Fruit fly (Drosophila melanogaster) whole organism, embryonic: ENCODE results near the gene CG31650.

ENCODE experiments used
- Atf3 ChIP-seq: fragments of 200-800 bp; sonication (Bioruptor generic); optimal IDR thresholded peaks from 3 replicates; lab custom pipeline; 2016; ENCODE audit warnings: missing biosample characterization, missing genetic modification characterization
- B-H2 ChIP-seq: fragments of 200-800 bp; sonication (Bioruptor generic); optimal IDR thresholded peaks from 2 replicates; lab custom pipeline; 2018; ENCODE audit warnings: missing biosample characterization, mild to moderate bottlenecking, missing genetic modification characterization
- CG10654 ChIP-seq: fragments of 200-800 bp; sonication (Bioruptor generic); optimal IDR thresholded peaks from 2 replicates; lab custom pipeline; 2016; ENCODE audit warnings: missing biosample characterization, missing genetic modification characterization
- CG10979 ChIP-seq: fragments of 200-800 bp; sonication (Bioruptor generic); optimal IDR thresholded peaks from 2 replicates; lab custom pipeline; 2018; ENCODE audit warnings: missing biosample characterization, mild to moderate bottlenecking, missing genetic modification characterization, moderate library complexity
- CG11456 ChIP-seq: fragments of 200-800 bp; sonication (Bioruptor generic); IDR thresholded peaks from 3 replicates; pipeline ENCODE4 v1.3.6; 2022; ENCODE audit warnings: missing biosample characterization, missing genetic modification characterization
- CG11723 ChIP-seq: fragments of 200-800 bp; sonication (Bioruptor generic); optimal IDR thresholded peaks from 2 replicates; lab custom pipeline; 2017; ENCODE audit warnings: missing biosample characterization, mild to moderate bottlenecking, missing genetic modification characterization
- CG12299 ChIP-seq: fragments of 200-800 bp; sonication (Bioruptor generic); optimal IDR thresholded peaks from 2 replicates; lab custom pipeline; 2018; ENCODE audit warnings: missing biosample characterization, mild to moderate bottlenecking, missing genetic modification characterization
- CG14860 ChIP-seq: fragments of 200-800 bp; sonication (Bioruptor generic); IDR thresholded peaks from 3 replicates; pipeline ENCODE4 v1.3.6; 2022; ENCODE audit warnings: missing biosample characterization, missing genetic modification characterization; ENCODE audit not compliant: partially characterized antibody
- CG15011 ChIP-seq: fragments of 200-800 bp; sonication (Bioruptor generic); optimal IDR thresholded peaks from 3 replicates; lab custom pipeline; 2018; ENCODE audit warnings: missing biosample characterization, mild to moderate bottlenecking, missing genetic modification characterization
- CG15479 ChIP-seq: fragments of 200-800 bp; sonication (Bioruptor generic); optimal IDR thresholded peaks from 3 replicates; lab custom pipeline; 2019; ENCODE audit warnings: missing biosample characterization, mild to moderate bottlenecking, missing genetic modification characterization, moderate library complexity
- CG15696 ChIP-seq: fragments of 200-800 bp; sonication (Bioruptor generic); optimal IDR thresholded peaks from 2 replicates; lab custom pipeline; 2019; ENCODE audit warnings: missing biosample characterization, mild to moderate bottlenecking, missing genetic modification characterization, moderate library complexity
- CG2875 ChIP-seq: fragments of 200-800 bp; sonication (Bioruptor generic); optimal IDR thresholded peaks from 2 replicates; lab custom pipeline; 2017; ENCODE audit warnings: missing biosample characterization, mild to moderate bottlenecking, missing genetic modification characterization, missing genetic modification reagents
- CG34376 ChIP-seq: fragments of 200-800 bp; sonication (Bioruptor generic); optimal IDR thresholded peaks from 2 replicates; lab custom pipeline; 2018; ENCODE audit warnings: missing biosample characterization, mild to moderate bottlenecking, missing genetic modification characterization
- CG3838 ChIP-seq: fragments of 200-800 bp; sonication (Bioruptor generic); optimal IDR thresholded peaks from 3 replicates; lab custom pipeline; 2016; ENCODE audit warnings: missing biosample characterization, missing genetic modification characterization
- CG42726 ChIP-seq: fragments of 200-800 bp; sonication (Bioruptor generic); IDR thresholded peaks from 2 replicates; pipeline ENCODE4 v1.3.6; 2022; ENCODE audit warnings: missing biosample characterization, missing genetic modification characterization; ENCODE audit not compliant: partially characterized antibody
- CG5180 ChIP-seq: fragments of 200-800 bp; sonication (Bioruptor generic); optimal IDR thresholded peaks from 3 replicates; lab custom pipeline; 2017; ENCODE audit warnings: missing biosample characterization, missing genetic modification characterization, mild to moderate bottlenecking, moderate library complexity, missing genetic modification reagents
- CG7928 ChIP-seq: fragments of 200-800 bp; sonication (Bioruptor generic); optimal IDR thresholded peaks from 2 replicates; lab custom pipeline; 2017; ENCODE audit warnings: missing biosample characterization, mild to moderate bottlenecking, missing genetic modification characterization
- CG9727 ChIP-seq: fragments of 200-800 bp; sonication (Bioruptor generic); optimal IDR thresholded peaks from 3 replicates; lab custom pipeline; 2017; ENCODE audit warnings: missing biosample characterization, mild to moderate bottlenecking, missing genetic modification characterization
- Gsc ChIP-seq: fragments of 200-800 bp; sonication (Bioruptor generic); IDR thresholded peaks from 2 replicates; pipeline ENCODE4 v1.3.6; 2022; ENCODE audit warnings: missing biosample characterization, missing genetic modification characterization
- Mad ChIP-seq: fragments of 200-800 bp; sonication (Bioruptor generic); optimal IDR thresholded peaks from 2 replicates; lab custom pipeline; 2016; ENCODE audit warnings: missing biosample characterization, missing genetic modification characterization
- Max ChIP-seq: fragments of 200-800 bp; sonication (Bioruptor generic); optimal IDR thresholded peaks from 2 replicates; lab custom pipeline; 2016; ENCODE audit warnings: missing biosample characterization, mild to moderate bottlenecking, missing genetic modification characterization
- Med ChIP-seq: fragments of 200-800 bp; sonication (Bioruptor generic); peaks from one replicate; lab custom pipeline; 2016; ENCODE audit warnings: missing biosample characterization, missing genetic modification characterization, mild to moderate bottlenecking, inconsistent platforms, moderate library complexity
- NC2α ChIP-seq: fragments of 200-800 bp; sonication (Bioruptor generic); optimal IDR thresholded peaks from 2 replicates; lab custom pipeline; 2016; ENCODE audit warnings: missing biosample characterization, missing genetic modification characterization
- NK7.1 ChIP-seq: fragments of 200-800 bp; sonication (Bioruptor generic); optimal IDR thresholded peaks from 3 replicates; lab custom pipeline; 2016; ENCODE audit warnings: missing biosample characterization, missing genetic modification characterization
- Poxn ChIP-seq: fragments of 200-800 bp; sonication (Bioruptor generic); IDR thresholded peaks from 2 replicates; pipeline ENCODE4 v1.3.6; 2022; ENCODE audit warnings: missing biosample characterization, missing genetic modification characterization
- Ptx1 ChIP-seq: fragments of 200-800 bp; sonication (Bioruptor generic); IDR thresholded peaks from 2 replicates; pipeline ENCODE4 v1.3.6; 2022; ENCODE audit warnings: missing biosample characterization, missing genetic modification characterization
- Sin3A ChIP-seq: fragments of >200 bp; optimal IDR thresholded peaks from 2 replicates; lab custom pipeline; 2018
- Sox100B ChIP-seq: fragments of 200-800 bp; sonication (Bioruptor generic); optimal IDR thresholded peaks from 3 replicates; lab custom pipeline; 2018; ENCODE audit warnings: missing biosample characterization, mild to moderate bottlenecking, missing genetic modification characterization
- Stat92E ChIP-seq, 3 experiments: fragments of >200 bp in 2 of 3; fragments of 200-800 bp in 1 of 3; sonication (Bioruptor generic) in 1 of 3; optimal IDR thresholded peaks; 2 replicates each; lab custom pipeline; 2017 to 2019; ENCODE audit warnings: missing biosample characterization in 3 of 3, missing genetic modification characterization in 3 of 3, mild to moderate bottlenecking in 1 of 3, moderate library complexity in 1 of 3
- Trl ChIP-seq, 3 experiments: fragments of >200 bp in 2 of 3; fragments of 200-800 bp in 1 of 3; sonication (Bioruptor generic) in 1 of 3; optimal IDR thresholded peaks; 2 replicates in 1 of 3; 3 replicates in 2 of 3; lab custom pipeline; 2016 to 2017; ENCODE audit warnings: missing biosample characterization in 1 of 3, missing genetic modification characterization in 1 of 3
- bcd ChIP-seq: fragments of 200-800 bp; sonication (Bioruptor generic); optimal IDR thresholded peaks from 2 replicates; lab custom pipeline; 2017; ENCODE audit warnings: missing biosample characterization, mild to moderate bottlenecking, missing genetic modification characterization
- cwo ChIP-seq: fragments of 200-800 bp; sonication (Bioruptor generic); optimal IDR thresholded peaks from 3 replicates; lab custom pipeline; 2017; ENCODE audit warnings: missing biosample characterization, missing genetic modification characterization, mild to moderate bottlenecking, moderate library complexity, missing genetic modification reagents
- ems ChIP-seq: fragments of 200-800 bp; sonication (Bioruptor generic); optimal IDR thresholded peaks from 3 replicates; lab custom pipeline; 2016; ENCODE audit warnings: missing biosample characterization, missing genetic modification characterization
- ewg ChIP-seq: fragments of 200-800 bp; sonication (Bioruptor generic); optimal IDR thresholded peaks from 3 replicates; lab custom pipeline; 2017; ENCODE audit warnings: mild to moderate bottlenecking, missing biosample characterization, missing genetic modification reagents, missing genetic modification characterization
- gcm2 ChIP-seq: fragments of 200-800 bp; sonication (Bioruptor generic); optimal IDR thresholded peaks from 2 replicates; lab custom pipeline; 2016; ENCODE audit warnings: missing biosample characterization, missing genetic modification characterization
- gfzf ChIP-seq: fragments of 200-800 bp; sonication (Bioruptor generic); optimal IDR thresholded peaks from 2 replicates; lab custom pipeline; 2016; ENCODE audit warnings: missing biosample characterization, mild to moderate bottlenecking, missing genetic modification characterization, moderate library complexity
- ind ChIP-seq: fragments of 200-800 bp; sonication (Bioruptor generic); optimal IDR thresholded peaks from 3 replicates; lab custom pipeline; 2016; ENCODE audit warnings: missing biosample characterization, missing genetic modification characterization
- kay ChIP-seq: fragments of 200-800 bp; sonication (Bioruptor generic); optimal IDR thresholded peaks from 2 replicates; lab custom pipeline; 2016; ENCODE audit warnings: missing biosample characterization, missing genetic modification characterization
- klu ChIP-seq: fragments of 200-800 bp; sonication (Bioruptor generic); IDR thresholded peaks from 2 replicates; pipeline ENCODE4 v1.3.6; 2022; ENCODE audit warnings: missing biosample characterization, missing genetic modification characterization
- lab ChIP-seq: fragments of 200-800 bp; sonication (Bioruptor generic); optimal IDR thresholded peaks from 3 replicates; lab custom pipeline; 2017; ENCODE audit warnings: missing biosample characterization, missing genetic modification characterization, mild to moderate bottlenecking, moderate library complexity, missing genetic modification reagents
- oc ChIP-seq: fragments of 200-800 bp; sonication (Bioruptor generic); optimal IDR thresholded peaks from 2 replicates; lab custom pipeline; 2018; ENCODE audit warnings: missing biosample characterization, mild to moderate bottlenecking, missing genetic modification characterization, moderate library complexity
- onecut ChIP-seq: fragments of 200-800 bp; sonication (Bioruptor generic); IDR thresholded peaks from 2 replicates; pipeline ENCODE4 v1.3.6; 2022; ENCODE audit warnings: missing biosample characterization, missing genetic modification characterization
- pita ChIP-seq: fragments of 200-800 bp; sonication (Bioruptor generic); optimal IDR thresholded peaks from 2 replicates; lab custom pipeline; 2017; ENCODE audit warnings: missing biosample characterization, mild to moderate bottlenecking, missing genetic modification characterization
- seq ChIP-seq: fragments of 200-800 bp; sonication (Bioruptor generic); IDR thresholded peaks from 2 replicates; pipeline ENCODE4 v1.3.6; 2022; ENCODE audit warnings: missing biosample characterization, missing genetic modification characterization
- shn ChIP-seq: fragments of 200-800 bp; sonication (Bioruptor generic); optimal IDR thresholded peaks from 3 replicates; lab custom pipeline; 2016; ENCODE audit warnings: missing biosample characterization, missing genetic modification characterization
- sna ChIP-seq: fragments of 200-800 bp; sonication (Bioruptor generic); IDR thresholded peaks from 2 replicates; pipeline ENCODE4 v1.3.6; 2022; ENCODE audit warnings: missing biosample characterization, missing genetic modification characterization; ENCODE audit not compliant: partially characterized antibody
- tio ChIP-seq: fragments of 200-800 bp; sonication (Bioruptor generic); optimal IDR thresholded peaks from 2 replicates; lab custom pipeline; 2017; ENCODE audit warnings: missing biosample characterization, missing genetic modification characterization, inconsistent platforms
- tna ChIP-seq: fragments of 200-800 bp; sonication (Bioruptor generic); IDR thresholded peaks from 2 replicates; pipeline ENCODE4 v1.3.6; 2022; ENCODE audit warnings: missing biosample characterization, missing genetic modification characterization; ENCODE audit not compliant: partially characterized antibody
- unpg ChIP-seq: fragments of 200-800 bp; sonication (Bioruptor generic); optimal IDR thresholded peaks from 3 replicates; lab custom pipeline; 2018; ENCODE audit warnings: missing biosample characterization, mild to moderate bottlenecking, missing genetic modification characterization, moderate library complexity

CG31650 gene

DNA sequence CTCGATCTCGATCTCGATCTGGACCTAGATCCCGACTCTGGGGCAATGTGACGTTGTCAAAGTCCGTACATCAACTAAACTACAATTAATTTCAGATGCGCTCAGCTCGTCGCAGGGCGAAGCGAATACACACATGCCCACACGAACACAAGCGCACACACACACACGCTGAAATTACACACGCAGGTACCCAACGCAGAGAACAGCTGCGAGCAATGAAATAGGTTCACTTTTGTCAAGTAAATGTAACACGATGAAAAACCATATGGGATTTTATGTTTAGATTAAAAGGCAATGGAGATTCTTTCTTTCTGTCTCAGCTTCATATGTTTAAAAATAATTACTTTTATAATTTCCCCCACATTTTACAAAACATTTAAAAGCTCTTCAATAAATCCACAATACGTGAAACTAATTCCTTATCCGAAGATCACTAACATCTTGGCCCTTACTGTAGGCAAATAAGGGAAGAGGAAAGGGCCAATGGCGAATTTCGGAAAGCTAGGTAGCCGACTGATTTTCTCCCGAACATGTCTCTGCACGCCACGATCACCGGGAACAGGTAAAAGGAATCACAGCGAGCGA, 44.1 kb downstream of the CG31650 start (continued):
- peak; percentile 38 for TF ChIP-seq CG3838 (GFP tag; lab: Kevin White, UChicago)
- peak; percentile 56 for TF ChIP-seq kay (GFP tag; lab: Kevin White, UChicago)
- TF ChIP-seq gcm2 (GFP tag; lab: Kevin White, UChicago) = peak; percentile 71
- TF ChIP-seq cwo (GFP tag; lab: Kevin White, UChicago) = peak; percentile 74
- peak; percentile 31 for TF ChIP-seq shn (GFP tag; lab: Kevin White, UChicago)
- TF ChIP-seq CG10979 (tag; lab: Kevin White, UChicago) = peak; percentile 90
- TF ChIP-seq pita = no peak
- peak; percentile 53 for TF ChIP-seq CG7928 (GFP tag; lab: Kevin White, UChicago)
- TF ChIP-seq ind = peak; percentile 74
- TF ChIP-seq oc (tag; lab: Kevin White, UChicago) = peak; percentile 42
- peak; percentile 79 for TF ChIP-seq unpg (GFP tag; lab: Kevin White, UChicago)
- 0 out of 3 replicates have a peak, but pooled peaks have one; percentile 64 for TF ChIP-seq CG11456
- TF ChIP-seq tna (GFP tag; lab: Robert Waterston, UW) = no peak
- TF ChIP-seq CG34376 (GFP tag; lab: Kevin White, UChicago) = peak; percentile 75
- peak; percentile 93 for TF ChIP-seq CG9727
- peak; percentile 51 for TF ChIP-seq CG15479
- TF ChIP-seq sna (GFP tag; lab: Robert Waterston, UW) = no peak
- peak; percentile 63 for TF ChIP-seq CG10654 (GFP tag; lab: Kevin White, UChicago)
- peak; percentile 70 for TF ChIP-seq Mad
- TF ChIP-seq CG15011 (GFP tag; lab: Kevin White, UChicago) = peak; percentile 81
- TF ChIP-seq CG42726 = no peak
- peak; percentile 70; the same call in 1 of the 2 replicates for TF ChIP-seq klu (GFP tag; lab: Robert Waterston, UW)
- peak; percentile 54 for TF ChIP-seq ewg
- peak; percentile 44 for TF ChIP-seq Atf3
- TF ChIP-seq Stat92E (GFP tag; optimal IDR thresholded peaks at IDR 0.05; lab: Kevin White, UChicago) = peak in 1 of 3 experiments; percentile 57
- TF ChIP-seq Sox100B (GFP tag; lab: Kevin White, UChicago) = peak; percentile 85
- TF ChIP-seq onecut (GFP tag; lab: Robert Waterston, UW) = peak; percentile 79
- TF ChIP-seq NK7.1 (GFP tag; lab: Kevin White, UChicago) = no peak
- peak; percentile 43 for TF ChIP-seq B-H2 (GFP tag; lab: Kevin White, UChicago)
- TF ChIP-seq CG14860 (GFP tag; lab: Robert Waterston, UW) = no peak
- TF ChIP-seq ems (GFP tag; lab: Kevin White, UChicago) = peak; percentile 59
- no peak for TF ChIP-seq Sin3A (lab: Kevin White, UChicago)
- TF ChIP-seq NC2α = no peak
- TF ChIP-seq Gsc (GFP tag; lab: Robert Waterston, UW) = peak; percentile 50
- no peak for TF ChIP-seq Trl (optimal IDR thresholded peaks at IDR 0.05; lab: Kevin White, UChicago)
- peak; percentile 26 for TF ChIP-seq Trl (GFP tag; optimal IDR thresholded peaks at IDR 0.05; lab: Kevin White, UChicago)
- TF ChIP-seq CG2875 (GFP tag; lab: Kevin White, UChicago) = peak; percentile 52
- TF ChIP-seq Max = peak; percentile 78
- TF ChIP-seq gfzf (GFP tag; lab: Kevin White, UChicago) = no peak
- TF ChIP-seq tio (GFP tag; lab: Kevin White, UChicago) = peak; percentile 85
- peak; percentile 78 for TF ChIP-seq CG12299
- peak; percentile 95 for TF ChIP-seq Med (GFP tag; lab: Kevin White, UChicago)
- peak; percentile 80 for TF ChIP-seq bcd (GFP tag; lab: Kevin White, UChicago)
- TF ChIP-seq CG5180 (GFP tag; lab: Kevin White, UChicago) = peak; percentile 72
- TF ChIP-seq Poxn (GFP tag; lab: Robert Waterston, UW) = peak; percentile 56
- peak; percentile 85 for TF ChIP-seq lab
- TF ChIP-seq CG15696 (tag; lab: Kevin White, UChicago) = peak; percentile 95
- peak; percentile 78 for TF ChIP-seq seq (GFP tag; lab: Robert Waterston, UW)
- TF ChIP-seq CG11723 (GFP tag; lab: Kevin White, UChicago) = peak; percentile 63
- TF ChIP-seq Ptx1 = peak; percentile 83
